Worm (Caenorhabditis elegans) whole organism, L1 larva: Measurements from ENCODE around the gene rpt-1.
A peak's percentile ranks its signal among the peaks of the same experiment; 100 is the strongest.

ENCODE experiments used
- Y116A8C.19 ChIP-seq: sonication (generic microtip); optimal IDR thresholded peaks from 2 replicates; lab custom pipeline; 2016; ENCODE audit warnings: missing compliant biosample characterization, missing genetic modification characterization, borderline replicate concordance
- aha-1 ChIP-seq: fragments of 150-350 bp; optimal IDR thresholded peaks from 2 replicates; lab custom pipeline; 2014; ENCODE audit warnings: missing biosample characterization, missing genetic modification characterization
- aly-2 ChIP-seq: fragments of 150-350 bp; optimal IDR thresholded peaks from 2 replicates; lab custom pipeline; 2014; ENCODE audit warnings: missing biosample characterization, missing genetic modification characterization
- blmp-1 ChIP-seq: fragments of 150-350 bp; optimal IDR thresholded peaks from 2 replicates; lab custom pipeline; 2014; ENCODE audit warnings: missing biosample characterization, missing genetic modification characterization
- ceh-8 ChIP-seq: fragments of 200-800 bp; sonication (Bioruptor generic); optimal IDR thresholded peaks from 2 replicates; lab custom pipeline; 2018; ENCODE audit warnings: mild to moderate bottlenecking, missing genetic modification characterization, moderate library complexity, missing compliant biosample characterization
- ceh-82 ChIP-seq, 3 experiments: fragments of 150-350 bp in 1 of 3; sonication (generic microtip) in 2 of 3; optimal IDR thresholded peaks; 2 replicates each; lab custom pipeline; 2014 to 2017; ENCODE audit warnings: missing biosample characterization in 3 of 3, missing genetic modification characterization in 3 of 3
- ceh-90 ChIP-seq: sonication (generic microtip); optimal IDR thresholded peaks from 2 replicates; lab custom pipeline; 2016; ENCODE audit warnings: missing genetic modification characterization, missing compliant biosample characterization
- dsc-1 ChIP-seq: sonication (generic microtip); optimal IDR thresholded peaks from 2 replicates; lab custom pipeline; 2016; ENCODE audit warnings: mild to moderate bottlenecking, missing genetic modification characterization, missing compliant biosample characterization
- efl-1 ChIP-seq, 4 experiments: fragments of 150-350 bp; optimal IDR thresholded peaks in 3 of 4; peaks in 1 of 4; 1 replicate in 1 of 4; 2 replicates in 3 of 4; lab custom pipeline; 2014; ENCODE audit warnings: missing biosample characterization in 2 of 4, missing genetic modification characterization in 2 of 4, missing genetic modification reagents in 2 of 4
- efl-3 ChIP-seq: fragments of 200-800 bp; sonication (Bioruptor generic); optimal IDR thresholded peaks from 2 replicates; lab custom pipeline; 2018; ENCODE audit warnings: mild to moderate bottlenecking, missing genetic modification characterization, missing compliant biosample characterization
- egl-13 ChIP-seq: sonication (generic microtip); optimal IDR thresholded peaks from 2 replicates; lab custom pipeline; 2016; ENCODE audit warnings: missing genotype, missing genetic modification reagents, missing genetic modification characterization, missing compliant biosample characterization
- elt-2 ChIP-seq: sonication (generic microtip); optimal IDR thresholded peaks from 2 replicates; lab custom pipeline; 2016; ENCODE audit warnings: missing genetic modification characterization, mild to moderate bottlenecking, inconsistent platforms, missing compliant biosample characterization, missing genetic modification reagents
- elt-3 ChIP-seq, 6 experiments: fragments of 150-350 bp in 1 of 6; sonication (generic microtip); optimal IDR thresholded peaks; 2 replicates each; lab custom pipeline; 2017 to 2018; ENCODE audit warnings: missing biosample characterization in 6 of 6, missing genetic modification characterization in 6 of 6, inconsistent platforms in 1 of 6
- hpl-2 ChIP-seq: fragments of 150-350 bp; optimal IDR thresholded peaks from 2 replicates; lab custom pipeline; 2014; ENCODE audit warnings: missing biosample characterization, missing genetic modification reagents, missing genetic modification characterization
- isw-1 ChIP-seq: fragments of 200-800 bp; sonication (Bioruptor generic); IDR thresholded peaks from 2 replicates; pipeline ENCODE4 v1.3.6; 2022; ENCODE audit warnings: missing genetic modification characterization, missing compliant biosample characterization
- jun-1 ChIP-seq: fragments of 150-350 bp; optimal IDR thresholded peaks from 2 replicates; lab custom pipeline; 2014; ENCODE audit warnings: missing biosample characterization, missing genetic modification reagents, missing genetic modification characterization
- lin-13 ChIP-seq: fragments of 150-350 bp; optimal IDR thresholded peaks from 2 replicates; lab custom pipeline; 2014; ENCODE audit warnings: missing biosample characterization, missing genetic modification reagents, missing genetic modification characterization
- lin-14 ChIP-seq: fragments of 200-800 bp; sonication (Bioruptor generic); optimal IDR thresholded peaks from 2 replicates; lab custom pipeline; 2018; ENCODE audit warnings: mild to moderate bottlenecking, missing genetic modification characterization, moderate library complexity, missing compliant biosample characterization
- lin-35 ChIP-seq, 2 experiments: fragments of 150-350 bp; optimal IDR thresholded peaks; 2 replicates each; lab custom pipeline; 2014; ENCODE audit warnings: missing biosample characterization in 2 of 2, missing genetic modification characterization in 2 of 2, missing genetic modification reagents in 2 of 2
- lin-39 ChIP-seq: fragments of 150-350 bp; optimal IDR thresholded peaks from 2 replicates; lab custom pipeline; 2014; ENCODE audit warnings: missing biosample characterization, missing genetic modification reagents, missing genetic modification characterization
- mdl-1 ChIP-seq, 2 experiments: fragments of 150-350 bp; optimal IDR thresholded peaks; 2 replicates each; lab custom pipeline; 2014 to 2017; ENCODE audit warnings: missing biosample characterization in 2 of 2, missing genetic modification characterization in 2 of 2, inconsistent platforms in 1 of 2
- mef-2 ChIP-seq: fragments of 150-350 bp; optimal IDR thresholded peaks from 2 replicates; lab custom pipeline; 2014; ENCODE audit warnings: missing biosample characterization, missing genetic modification characterization
- nhr-20 ChIP-seq: sonication (generic microtip); optimal IDR thresholded peaks from 2 replicates; lab custom pipeline; 2016; ENCODE audit warnings: mild to moderate bottlenecking, missing genetic modification characterization, missing compliant biosample characterization
- nhr-71 ChIP-seq: sonication (generic microtip); optimal IDR thresholded peaks from 2 replicates; lab custom pipeline; 2016; ENCODE audit warnings: mild to moderate bottlenecking, missing genetic modification characterization, moderate library complexity, missing compliant biosample characterization
- nhr-85 ChIP-seq: sonication (generic microtip); peaks from one replicate; lab custom pipeline; 2016; ENCODE audit warnings: missing genetic modification characterization, inconsistent platforms, missing compliant biosample characterization
- nhr-90 ChIP-seq: sonication (generic microtip); optimal IDR thresholded peaks from 2 replicates; lab custom pipeline; 2016; ENCODE audit warnings: mild to moderate bottlenecking, missing genetic modification characterization, missing compliant biosample characterization; ENCODE audit not compliant: poor library complexity
- snu-23 ChIP-seq: sonication (generic microtip); optimal IDR thresholded peaks from 2 replicates; lab custom pipeline; 2016; ENCODE audit warnings: missing genetic modification characterization, missing compliant biosample characterization
- swsn-7 ChIP-seq: sonication (generic microtip); optimal IDR thresholded peaks from 2 replicates; lab custom pipeline; 2016; ENCODE audit warnings: missing genetic modification characterization, missing compliant biosample characterization
- unc-62 ChIP-seq: fragments of 150-350 bp; optimal IDR thresholded peaks from 2 replicates; lab custom pipeline; 2014; ENCODE audit warnings: missing biosample characterization, missing genetic modification reagents, missing genetic modification characterization
- unc-86 ChIP-seq: sonication (generic microtip); optimal IDR thresholded peaks from 2 replicates; lab custom pipeline; 2016; ENCODE audit warnings: missing genetic modification characterization, missing compliant biosample characterization
- vab-15 ChIP-seq: sonication (generic microtip); optimal IDR thresholded peaks from 2 replicates; lab custom pipeline; 2017; ENCODE audit warnings: missing genotype, mild to moderate bottlenecking, missing genetic modification characterization, missing compliant biosample characterization
- xbp-1 ChIP-seq: sonication (generic microtip); optimal IDR thresholded peaks from 2 replicates; lab custom pipeline; 2016; ENCODE audit warnings: missing genetic modification characterization, missing compliant biosample characterization
- zip-4 ChIP-seq: fragments of 200-800 bp; sonication (Bioruptor generic); optimal IDR thresholded peaks from 2 replicates; lab custom pipeline; 2018; ENCODE audit warnings: mild to moderate bottlenecking, missing genetic modification characterization, moderate library complexity, missing compliant biosample characterization
- ztf-11 ChIP-seq, 2 experiments: sonication (generic microtip); optimal IDR thresholded peaks; 2 replicates each; lab custom pipeline; 2016 to 2017; ENCODE audit warnings: missing genetic modification characterization in 2 of 2, missing biosample characterization in 1 of 2, missing compliant biosample characterization in 1 of 2

The rpt-1 gene

ce11 chrV:12013298-12013697 is 31.1 kb upstream of the rpt-1 start, which contains the start of gene add-2:
Gene add-2 (minus strand): TSS chrV:12013406.
- TF ChIP-seq elt-2 (tag; lab: Kevin White, UChicago) (peak; percentile 55), vab-15 (no peak)

- TF ChIP-seq unc-62 (GFP tag; lab: Kevin White, UChicago), result no peak
- TF ChIP-seq nhr-20 (tag; lab: Kevin White, UChicago), result peak; percentile 14
- no peak for TF ChIP-seq ceh-90 (tag; lab: Kevin White, UChicago)
- peak; percentile 11 for TF ChIP-seq lin-14 (GFP tag; lab: Kevin White, UChicago)
- TF ChIP-seq elt-3 (tag; optimal IDR thresholded peaks at IDR 0.05; lab: Kevin White, UChicago), result peak in 5 of 6 experiments; percentile 49 to 94 (median 71)
- TF ChIP-seq egl-13 (tag; lab: Kevin White, UChicago), result no peak
- peak; percentile 97 for TF ChIP-seq blmp-1 (tag; lab: Kevin White, UChicago)
- TF ChIP-seq jun-1, result no peak
- TF ChIP-seq ceh-82 (tag; optimal IDR thresholded peaks at IDR 0.05; lab: Kevin White, UChicago), result no peak
- TF ChIP-seq lin-13, result no peak
- TF ChIP-seq snu-23 (GFP tag; lab: Kevin White, UChicago), result peak; percentile 10
- TF ChIP-seq xbp-1, result no peak
- peak in 1 of 2 experiments; percentile 2 for TF ChIP-seq lin-35 (GFP tag; optimal IDR thresholded peaks at IDR 0.05; lab: Kevin White, UChicago)
- peak; percentile 53 for TF ChIP-seq nhr-85
- TF ChIP-seq efl-1 (optimal IDR thresholded peaks at IDR 0.05; lab: Kevin White, UChicago), result no peak
- TF ChIP-seq efl-1 (GFP tag; optimal IDR thresholded peaks at IDR 0.05 in 1 of 2; lab: Kevin White, UChicago), result peak in 1 of 2 experiments; percentile 86
- peak; percentile 22 for TF ChIP-seq nhr-71 (tag; lab: Kevin White, UChicago)
- TF ChIP-seq hpl-2 (GFP tag; lab: Kevin White, UChicago), result no peak
Measured at ce11 chrV:12011686-12012085, 29.5 kb upstream of the rpt-1 start.

ce11 chrV:12006495-12006894 is 24.3 kb upstream of the rpt-1 start, which contains the start of gene F57F5.3:
Gene F57F5.3 (minus strand): TSS chrV:12006595.
- TF ChIP-seq Y116A8C.19 (tag; lab: Kevin White, UChicago), result no peak
- no peak for TF ChIP-seq efl-3 (GFP tag; lab: Kevin White, UChicago)
- TF ChIP-seq ztf-11 (tag; optimal IDR thresholded peaks at IDR 0.05; lab: Kevin White, UChicago), result no peak
- no peak for TF ChIP-seq unc-62 (GFP tag; lab: Kevin White, UChicago)
- TF ChIP-seq isw-1, result no peak
- no peak for TF ChIP-seq aly-2
- no peak for TF ChIP-seq zip-4 (GFP tag; lab: Kevin White, UChicago)
- TF ChIP-seq unc-86 (tag; lab: Kevin White, UChicago), result no peak
- no peak for TF ChIP-seq ceh-8 (GFP tag; lab: Kevin White, UChicago)
- TF ChIP-seq mef-2 (tag; lab: Kevin White, UChicago), result no peak
- TF ChIP-seq lin-35 (GFP tag; optimal IDR thresholded peaks at IDR 0.05; lab: Kevin White, UChicago), result no peak
- no peak for TF ChIP-seq aha-1 (tag; lab: Kevin White, UChicago)

ce11 chrV:12004501-12004940 is 22.3 kb upstream of the rpt-1 start:
- TF ChIP-seq nhr-71 (tag; lab: Kevin White, UChicago), result peak; percentile 14
- peak; percentile 71 for TF ChIP-seq aly-2
- TF ChIP-seq elt-2 (tag; lab: Kevin White, UChicago), result peak; percentile 18
- TF ChIP-seq dsc-1, result no peak
- no peak for TF ChIP-seq efl-1 (optimal IDR thresholded peaks at IDR 0.05; lab: Kevin White, UChicago)
- TF ChIP-seq efl-1 (GFP tag; optimal IDR thresholded peaks at IDR 0.05 in 1 of 2; lab: Kevin White, UChicago), result peak in 1 of 2 experiments; percentile 73
- TF ChIP-seq elt-3 (tag; optimal IDR thresholded peaks at IDR 0.05; lab: Kevin White, UChicago), result no peak
- TF ChIP-seq lin-39, result no peak

- TF ChIP-seq nhr-20 (tag; lab: Kevin White, UChicago) (peak; percentile 22), elt-2 (tag; lab: Kevin White, UChicago) (peak; percentile 85), ceh-82 (tag; optimal IDR thresholded peaks at IDR 0.05; lab: Kevin White, UChicago) (no peak), efl-1 (optimal IDR thresholded peaks at IDR 0.05; lab: Kevin White, UChicago) (no peak), efl-1 (GFP tag; optimal IDR thresholded peaks at IDR 0.05 in 1 of 2; lab: Kevin White, UChicago) (peak in 1 of 2 experiments; percentile 78), nhr-90 (tag; lab: Kevin White, UChicago) (no peak), zip-4 (GFP tag; lab: Kevin White, UChicago) (no peak), jun-1 (peak; percentile 36), swsn-7 (tag; lab: Kevin White, UChicago) (no peak), lin-35 (GFP tag; optimal IDR thresholded peaks at IDR 0.05; lab: Kevin White, UChicago) (peak in 1 of 2 experiments; percentile 33), mdl-1 (tag; optimal IDR thresholded peaks at IDR 0.05; lab: Kevin White, UChicago) (peak in 1 of 2 experiments; percentile 9)
- TF ChIP-seq, all 84 proteins: peak for 6
Measured at ce11 chrV:12002866-12003485, 20.8 kb upstream of the rpt-1 start, which contains the start of gene cpr-9. Gene cpr-9 (plus strand): TSS chrV:12003053.
